Worm (Caenorhabditis elegans) whole organism, young adult: ENCODE data around the gene srx-50.
A peak's percentile ranks its signal among the peaks of the same experiment; 100 is the strongest.

Source experiments
- B0336.3 ChIP-seq: fragments of 200-800 bp; sonication (Bioruptor generic); IDR thresholded peaks from 2 replicates; pipeline ENCODE4 v1.3.6; 2022; ENCODE audit warnings: missing genetic modification characterization, missing compliant biosample characterization
- C06A6.2 ChIP-seq: fragments of 200-800 bp; sonication (Bioruptor generic); conservative IDR thresholded peaks from 2 replicates; pipeline ENCODE4 v1.3.6; 2022; ENCODE audit warnings: missing genetic modification characterization, missing compliant biosample characterization
- F39B2.1 ChIP-seq: fragments of 200-800 bp; sonication (Bioruptor generic); IDR thresholded peaks from 2 replicates; pipeline ENCODE4 v1.3.6; 2022; ENCODE audit warnings: missing genetic modification reagents, missing genetic modification characterization, missing compliant biosample characterization
- attf-3 ChIP-seq: fragments of 200-800 bp; sonication (Bioruptor generic); conservative IDR thresholded peaks from 2 replicates; pipeline ENCODE4 v1.3.6; 2022; ENCODE audit warnings: missing genetic modification reagents, missing genetic modification characterization, missing compliant biosample characterization
- bed-1 ChIP-seq: fragments of 200-800 bp; sonication (Bioruptor generic); IDR thresholded peaks from 2 replicates; pipeline ENCODE4 v1.3.6; 2022; ENCODE audit warnings: missing genetic modification reagents, missing genetic modification characterization, missing compliant biosample characterization
- ceh-79 ChIP-seq: sonication (generic microtip); optimal IDR thresholded peaks from 2 replicates; lab custom pipeline; 2017; ENCODE audit warnings: mild to moderate bottlenecking, missing genetic modification characterization, missing compliant biosample characterization
- chd-7 ChIP-seq: sonication (generic microtip); optimal IDR thresholded peaks from 2 replicates; lab custom pipeline; 2016; ENCODE audit warnings: mild to moderate bottlenecking, missing genetic modification characterization, moderate library complexity, missing compliant biosample characterization
- die-1 ChIP-seq: sonication (generic microtip); optimal IDR thresholded peaks from 2 replicates; lab custom pipeline; 2016; ENCODE audit warnings: missing genotype, mild to moderate bottlenecking, missing genetic modification characterization, missing compliant biosample characterization
- dox-1 ChIP-seq: fragments of 200-800 bp; sonication (Bioruptor generic); IDR thresholded peaks from 2 replicates; pipeline ENCODE4 v1.3.6; 2022; ENCODE audit warnings: missing genetic modification reagents, missing genetic modification characterization, missing compliant biosample characterization
- dpff-1 ChIP-seq: sonication (generic microtip); optimal IDR thresholded peaks from 2 replicates; lab custom pipeline; 2017; ENCODE audit warnings: mild to moderate bottlenecking, missing genetic modification characterization, missing compliant biosample characterization
- egl-44 ChIP-seq: fragments of 200-800 bp; sonication (Bioruptor generic); IDR thresholded peaks from 2 replicates; pipeline ENCODE4 v1.3.6; 2022; ENCODE audit warnings: missing genetic modification reagents, missing genetic modification characterization, missing compliant biosample characterization
- ets-4 ChIP-seq: fragments of 200-800 bp; sonication (Bioruptor generic); optimal IDR thresholded peaks from 2 replicates; lab custom pipeline; 2018; ENCODE audit warnings: mild to moderate bottlenecking, missing genetic modification characterization, missing compliant biosample characterization
- hlh-26 ChIP-seq: fragments of 200-800 bp; sonication (Bioruptor generic); conservative IDR thresholded peaks from 2 replicates; pipeline ENCODE4 v1.3.6; 2022; ENCODE audit warnings: missing genetic modification reagents, missing genetic modification characterization, missing compliant biosample characterization
- hsf-1 ChIP-seq: fragments of 200-800 bp; sonication (Bioruptor generic); IDR thresholded peaks from 2 replicates; pipeline ENCODE4 v1.3.6; 2022; ENCODE audit warnings: missing genetic modification reagents, missing genetic modification characterization, missing compliant biosample characterization
- lin-35 ChIP-seq, 3 experiments: fragments of 150-350 bp in 2 of 3; sonication (generic microtip) in 1 of 3; optimal IDR thresholded peaks; 2 replicates each; lab custom pipeline; 2014 to 2018; ENCODE audit warnings: missing biosample characterization in 3 of 3, missing genetic modification characterization in 3 of 3, missing genetic modification reagents in 3 of 3
- mcd-1 ChIP-seq: fragments of 200-800 bp; sonication (Bioruptor generic); IDR thresholded peaks from 2 replicates; pipeline ENCODE4 v1.3.6; 2022; ENCODE audit warnings: missing genetic modification reagents, missing genetic modification characterization, missing compliant biosample characterization
- rcor-1 ChIP-seq: fragments of 200-800 bp; sonication (Bioruptor generic); IDR thresholded peaks from 2 replicates; pipeline ENCODE4 v1.3.6; 2022; ENCODE audit warnings: missing genetic modification reagents, missing genetic modification characterization, missing compliant biosample characterization
- sea-2 ChIP-seq: fragments of 200-800 bp; sonication (Bioruptor generic); IDR thresholded peaks from 2 replicates; pipeline ENCODE4 v1.3.6; 2022; ENCODE audit warnings: missing genetic modification characterization, missing compliant biosample characterization
- snpc-1.3 ChIP-seq: sonication (generic microtip); optimal IDR thresholded peaks from 2 replicates; lab custom pipeline; 2017; ENCODE audit warnings: missing genetic modification characterization, mild to moderate bottlenecking, missing compliant biosample characterization, antibody characterized with exemption, moderate library complexity, missing genotype, missing genetic modification reagents; ENCODE audit not compliant: insufficient read depth
- snpc-4 ChIP-seq, 5 experiments: fragments of 150-350 bp in 1 of 5; sonication (generic microtip) in 4 of 5; optimal IDR thresholded peaks; 2 replicates each; lab custom pipeline; 2014 to 2018; ENCODE audit warnings: missing genetic modification characterization in 5 of 5, missing biosample characterization in 3 of 5, antibody characterized with exemption in 2 of 5, mild to moderate bottlenecking in 2 of 5, missing compliant biosample characterization in 2 of 5, missing genotype in 2 of 5, moderate library complexity in 2 of 5, missing genetic modification reagents in 1 of 5
- unc-130 ChIP-seq: sonication (generic microtip); optimal IDR thresholded peaks from 2 replicates; lab custom pipeline; 2016; ENCODE audit warnings: missing genetic modification reagents, missing genetic modification characterization, missing compliant biosample characterization
- unc-62 ChIP-seq: fragments of 150-350 bp; optimal IDR thresholded peaks from 2 replicates; lab custom pipeline; 2014; ENCODE audit warnings: missing biosample characterization, missing genetic modification reagents, missing genetic modification characterization
- xnd-1 ChIP-seq: sonication (generic microtip); optimal IDR thresholded peaks from 2 replicates; lab custom pipeline; 2016; ENCODE audit warnings: missing genotype, missing genetic modification reagents, missing genetic modification characterization, missing compliant biosample characterization

The srx-50 gene

DNA sequence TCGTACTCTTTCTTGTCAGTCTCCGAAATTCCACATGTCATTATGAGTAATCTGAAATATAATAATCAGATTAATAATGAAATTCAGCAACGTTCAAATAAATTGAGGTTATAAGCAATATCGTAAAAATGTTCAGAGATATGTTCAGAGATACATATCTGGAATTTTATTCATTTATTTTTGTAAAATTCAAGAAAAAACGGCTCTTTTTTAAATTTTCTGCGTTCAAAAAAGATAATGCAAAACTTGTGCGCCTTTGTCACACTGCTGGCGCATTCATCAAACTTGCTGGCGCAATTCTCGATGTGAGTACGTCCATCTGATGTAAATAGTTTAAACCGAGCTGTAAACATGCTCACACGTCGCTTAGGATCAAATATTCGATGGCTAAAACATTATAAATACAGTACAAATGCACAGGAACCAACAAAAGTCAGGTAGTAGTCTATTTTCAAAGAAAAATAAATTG is 45.5 kb downstream of the srx-50 start, which contains the start of the genes rde-8 and ZC477.3 (continued):
- no peak for TF ChIP-seq C06A6.2
- TF ChIP-seq unc-130: no peak
- TF ChIP-seq dpff-1 (tag; lab: Kevin White, UChicago): no peak
- TF ChIP-seq die-1 (tag; lab: Kevin White, UChicago): no peak
- peak; percentile 17 for TF ChIP-seq xnd-1 (tag; lab: Kevin White, UChicago)
- no peak for TF ChIP-seq egl-44
- TF ChIP-seq attf-3 (GFP tag; lab: Robert Waterston, UW): peak; percentile 60; the same call in 1 of the 2 replicates
- no peak for TF ChIP-seq hlh-26 (GFP tag; lab: Robert Waterston, UW)
- TF ChIP-seq snpc-1.3 (tag; lab: Kevin White, UChicago): no peak
- TF ChIP-seq ets-4: no peak
- no peak for TF ChIP-seq bed-1 (GFP tag; lab: Robert Waterston, UW)
- TF ChIP-seq dox-1 (GFP tag; lab: Robert Waterston, UW): no peak
- TF ChIP-seq B0336.3 (GFP tag; lab: Robert Waterston, UW): peak; percentile 54; the same call in 1 of the 2 replicates
- TF ChIP-seq lin-35 (GFP tag; optimal IDR thresholded peaks at IDR 0.05; lab: Kevin White, UChicago): peak in 1 of 3 experiments; percentile 77
- TF ChIP-seq hsf-1 (GFP tag; lab: Robert Waterston, UW): no peak
- peak; percentile 30; the same call in 1 of the 2 replicates for TF ChIP-seq rcor-1
- no peak for TF ChIP-seq F39B2.1 (GFP tag; lab: Robert Waterston, UW)
- TF ChIP-seq unc-62 (GFP tag; lab: Kevin White, UChicago): no peak

DNA sequence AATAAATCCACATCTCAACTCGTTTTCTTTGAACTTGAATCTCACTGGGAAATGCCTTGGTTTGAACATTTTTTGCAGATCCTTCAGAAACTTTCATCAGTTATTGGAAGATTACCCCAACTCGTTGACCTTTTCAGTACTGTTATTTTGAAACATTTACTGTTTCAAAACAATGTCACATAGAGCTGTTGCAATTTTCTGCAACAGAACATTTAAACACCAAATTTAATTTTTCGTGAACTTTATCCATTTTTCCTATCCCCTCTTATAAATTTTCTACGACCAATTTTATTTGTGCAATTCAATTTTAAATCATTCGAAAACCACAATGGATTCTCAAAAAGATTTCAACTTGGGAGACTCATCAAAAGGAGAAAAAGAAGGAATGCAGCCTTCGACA is 50.1 kb downstream of the srx-50 start, which contains the start of gene ZC477.2:
ZC477.2 (plus strand) TSS at position 301 of the 400 bp plus-strand sequence.
- TF ChIP-seq mcd-1 (GFP tag; lab: Robert Waterston, UW) (no peak), chd-7 (tag; lab: Kevin White, UChicago) (no peak), sea-2 (GFP tag; lab: Robert Waterston, UW) (no peak), ceh-79 (tag; lab: Kevin White, UChicago) (no peak), snpc-4 (GFP tag; optimal IDR thresholded peaks at IDR 0.05; lab: Kevin White, UChicago) (no peak), snpc-4 (tag; optimal IDR thresholded peaks at IDR 0.05; lab: Kevin White, UChicago) (no peak)
